Fruit fly (Drosophila melanogaster): ENCODE results near the gene Saysd1.

Saysd1 gene

dm6 chr3R:25232271-25232989 lies 17.4 kb upstream of the Saysd1 start, which contains the start of gene Cad96Cb (continued):
- TF ChIP-seq Hr39 (optimal IDR thresholded peaks at IDR 0.05) = no peak
- peak; percentile 40; the same call in 1 of the 2 replicates for TF ChIP-seq CG9215 (GFP tag; IDR thresholded peaks at IDR 0.05)
- TF ChIP-seq rib (GFP tag; IDR thresholded peaks at IDR 0.05) = no peak
- peak; percentile 84 for TF ChIP-seq CG17829 (tag; optimal IDR thresholded peaks at IDR 0.05)
- TF ChIP-seq fd102C (GFP tag; optimal IDR thresholded peaks at IDR 0.05) = no peak
- no peak for TF ChIP-seq zf30C (GFP tag; optimal IDR thresholded peaks at IDR 0.05)
- no peak for TF ChIP-seq CG12769 (tag; optimal IDR thresholded peaks at IDR 0.05)
- no peak for TF ChIP-seq Adf1 (GFP tag; IDR thresholded peaks at IDR 0.05)
- TF ChIP-seq CG30020 (tag; optimal IDR thresholded peaks at IDR 0.05) = no peak
- TF ChIP-seq HmgD (GFP tag; optimal IDR thresholded peaks at IDR 0.05) = peak; percentile 28
- peak; percentile 68 for TF ChIP-seq CG30431 (GFP tag; optimal IDR thresholded peaks at IDR 0.05)
- peak; percentile 64; the same call in 1 of the 3 replicates for TF ChIP-seq H15 (GFP tag; IDR thresholded peaks at IDR 0.05)
- peak; percentile 86 for TF ChIP-seq CG13424 (tag; optimal IDR thresholded peaks at IDR 0.05)
- TF ChIP-seq CG6175 (GFP tag; IDR thresholded peaks at IDR 0.05) = 0 out of 3 replicates have a peak, but pooled peaks have one; percentile 41
- peak; percentile 79 for TF ChIP-seq CG11695 (GFP tag; IDR thresholded peaks at IDR 0.05)
- peak; percentile 66 for TF ChIP-seq CG17802 (tag; optimal IDR thresholded peaks at IDR 0.05)
- peak; percentile 72 for TF ChIP-seq Mad (GFP tag; optimal IDR thresholded peaks at IDR 0.05)
- TF ChIP-seq Dll (GFP tag; IDR thresholded peaks at IDR 0.05; ENCODE audit: partially characterized antibody) = 0 out of 4 replicates have a peak, but pooled peaks have one; percentile 21
- peak; percentile 83 for TF ChIP-seq Chrac-16 (GFP tag; optimal IDR thresholded peaks at IDR 0.05)
- TF ChIP-seq exex (tag; optimal IDR thresholded peaks at IDR 0.05) = no peak
- peak; percentile 80 for TF ChIP-seq kah (GFP tag; optimal IDR thresholded peaks at IDR 0.05)
- no peak for TF ChIP-seq yki (optimal IDR thresholded peaks at IDR 0.05)
- 0 out of 2 replicates have a peak, but pooled peaks have one; percentile 19 for TF ChIP-seq CG14667 (GFP tag; IDR thresholded peaks at IDR 0.05)
- TF ChIP-seq CG10543 (GFP tag; optimal IDR thresholded peaks at IDR 0.05) = no peak
- no peak for TF ChIP-seq mirr (GFP tag; optimal IDR thresholded peaks at IDR 0.05)
- peak; percentile 40 for TF ChIP-seq CG14965 (GFP tag; optimal IDR thresholded peaks at IDR 0.05; ENCODE audit: borderline replicate concordance)
- TF ChIP-seq sc (optimal IDR thresholded peaks at IDR 0.05) = no peak
- TF ChIP-seq sc (GFP tag; optimal IDR thresholded peaks at IDR 0.05) = peak; percentile 87
- peak; percentile 76 for TF ChIP-seq ems (GFP tag; optimal IDR thresholded peaks at IDR 0.05)
- peak; percentile 43; the same call in 1 of the 3 replicates for TF ChIP-seq CG14050 (GFP tag; IDR thresholded peaks at IDR 0.05)
- TF ChIP-seq vfl (GFP tag; optimal IDR thresholded peaks at IDR 0.05) = no peak
- TF ChIP-seq corto (GFP tag; optimal IDR thresholded peaks at IDR 0.05) = peak; percentile 31
- TF ChIP-seq abd-A (tag; optimal IDR thresholded peaks at IDR 0.05) = no peak
- TF ChIP-seq CG7357 (GFP tag; IDR thresholded peaks at IDR 0.05) = 0 out of 3 replicates have a peak, but pooled peaks have one; percentile 50
- TF ChIP-seq sqz (GFP tag; optimal IDR thresholded peaks at IDR 0.05) = peak; percentile 24
- TF ChIP-seq CG4854 (GFP tag; optimal IDR thresholded peaks at IDR 0.05) = peak; percentile 69
- TF ChIP-seq HLH54F (GFP tag; optimal IDR thresholded peaks at IDR 0.05) = peak; percentile 61
- peak; percentile 66 to 80 for TF ChIP-seq dpn (GFP tag; optimal IDR thresholded peaks at IDR 0.05)
- TF ChIP-seq Bteb2 (GFP tag; optimal IDR thresholded peaks at IDR 0.05) = peak; percentile 78
- peak; percentile 53 for TF ChIP-seq kni (GFP tag; optimal IDR thresholded peaks at IDR 0.05)
- TF ChIP-seq tgo (GFP tag; IDR thresholded peaks at IDR 0.05) = peak; percentile 64
- TF ChIP-seq Lpt (GFP tag; optimal IDR thresholded peaks at IDR 0.05) = no peak
- TF ChIP-seq Max (GFP tag; optimal IDR thresholded peaks at IDR 0.05) = peak; percentile 78
- peak; percentile 36; the same call in 2 of the 4 replicates for TF ChIP-seq Gug (GFP tag; IDR thresholded peaks at IDR 0.05)
- peak; percentile 94 for TF ChIP-seq CG4360 (GFP tag; IDR thresholded peaks at IDR 0.05)
- peak; percentile 64 for TF ChIP-seq CG12155 (GFP tag; optimal IDR thresholded peaks at IDR 0.05)
- TF ChIP-seq lbe (GFP tag; optimal IDR thresholded peaks at IDR 0.05) = no peak
- no peak for TF ChIP-seq CG9797 (GFP tag; optimal IDR thresholded peaks at IDR 0.05)
- peak; percentile 59 for TF ChIP-seq HLH3B (GFP tag; IDR thresholded peaks at IDR 0.05)
- TF ChIP-seq CG10209 (GFP tag; optimal IDR thresholded peaks at IDR 0.05) = peak; percentile 85

All from whole organism, embryonic.